Fruit fly (Drosophila melanogaster): ENCODE measurements around the gene CG13309.

dm6 chr3L:8787701-8788100 lies 22.5 kb upstream of the CG13309 start:
- no peak for TF ChIP-seq cnc (optimal IDR thresholded peaks at IDR 0.05)
- TF ChIP-seq tj (GFP tag; optimal IDR thresholded peaks at IDR 0.05), result no peak
- TF ChIP-seq Hr96 (GFP tag; optimal IDR thresholded peaks at IDR 0.05), result no peak
- peak; percentile 48 for TF ChIP-seq CG33017 (tag; optimal IDR thresholded peaks at IDR 0.05)
- TF ChIP-seq pad (GFP tag; optimal IDR thresholded peaks at IDR 0.05), result no peak
- no peak for TF ChIP-seq CG7045 (GFP tag; optimal IDR thresholded peaks at IDR 0.05)
- no peak for TF ChIP-seq CG1620 (GFP tag; optimal IDR thresholded peaks at IDR 0.05)
- TF ChIP-seq kay (GFP tag; ENCODE audit: borderline replicate concordance), result no peak

Measured in whole organism, adult.